Worm (Caenorhabditis elegans) whole organism, L3 larva: Measurements from ENCODE around the gene fbxb-26.

Source experiments
- ama-1 ChIP-seq: fragments of 150-350 bp; optimal IDR thresholded peaks from 2 replicates; lab custom pipeline; 2018
- elt-1 ChIP-seq: fragments of 150-350 bp; optimal IDR thresholded peaks from 2 replicates; lab custom pipeline; 2014; ENCODE audit warnings: missing biosample characterization, missing genetic modification characterization
- fkh-10 ChIP-seq: sonication (generic microtip); optimal IDR thresholded peaks from 2 replicates; lab custom pipeline; 2017; ENCODE audit warnings: missing biosample characterization, missing genetic modification reagents, missing genetic modification characterization
- fkh-2 ChIP-seq: fragments of 150-350 bp; optimal IDR thresholded peaks from 2 replicates; lab custom pipeline; 2014; ENCODE audit warnings: missing biosample characterization, missing genetic modification reagents, missing genetic modification characterization
- fos-1 ChIP-seq: fragments of 150-350 bp; optimal IDR thresholded peaks from 2 replicates; lab custom pipeline; 2014; ENCODE audit warnings: missing biosample characterization, missing genetic modification characterization
- lin-15B ChIP-seq: fragments of 150-350 bp; optimal IDR thresholded peaks from 2 replicates; lab custom pipeline; 2014; ENCODE audit warnings: missing biosample characterization, missing genetic modification characterization
- nhr-11 ChIP-seq: fragments of 150-350 bp; optimal IDR thresholded peaks from 2 replicates; lab custom pipeline; 2014; ENCODE audit warnings: missing biosample characterization, missing genetic modification characterization
- nhr-23 ChIP-seq: fragments of 150-350 bp; optimal IDR thresholded peaks from 2 replicates; lab custom pipeline; 2014; ENCODE audit warnings: missing biosample characterization, missing genetic modification reagents, missing genetic modification characterization
- nhr-28 ChIP-seq: fragments of 150-350 bp; optimal IDR thresholded peaks from 2 replicates; lab custom pipeline; 2014; ENCODE audit warnings: missing biosample characterization, missing genetic modification characterization
- pha-4 ChIP-seq: fragments of 150-350 bp; optimal IDR thresholded peaks from 2 replicates; lab custom pipeline; 2014; ENCODE audit warnings: missing biosample characterization, missing genetic modification reagents, missing genetic modification characterization
- skn-1 ChIP-seq: fragments of 150-350 bp; optimal IDR thresholded peaks from 2 replicates; lab custom pipeline; 2014; ENCODE audit warnings: missing biosample characterization, missing genetic modification characterization
- snpc-4 ChIP-seq: fragments of 150-350 bp; optimal IDR thresholded peaks from 2 replicates; lab custom pipeline; 2014; ENCODE audit warnings: missing biosample characterization, missing genetic modification characterization
- unc-62 ChIP-seq: fragments of 150-350 bp; sonication (generic microtip); optimal IDR thresholded peaks from 4 replicates; lab custom pipeline; 2014; ENCODE audit warnings: missing biosample characterization, missing genetic modification reagents, missing genetic modification characterization

DNA sequence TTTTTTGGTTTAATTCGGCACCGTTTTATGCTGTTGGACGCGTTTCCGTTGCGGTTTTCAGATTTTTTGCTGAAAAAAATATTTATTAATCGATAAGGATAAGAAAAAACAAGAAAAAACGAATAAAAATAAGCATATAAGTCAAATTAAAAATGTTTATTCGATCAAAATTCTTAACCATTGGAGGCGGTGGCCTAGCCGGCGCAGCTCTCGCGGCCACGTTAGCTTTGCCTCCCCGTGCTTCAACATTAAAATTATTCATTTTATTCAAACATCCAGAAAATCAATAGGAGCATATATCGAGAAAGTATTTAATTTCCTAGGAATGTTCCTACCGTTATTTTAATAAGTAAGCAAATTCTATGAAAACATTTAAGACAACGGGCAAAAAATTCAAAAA lies 19.4 kb upstream of the fbxb-26 start, which contains the start of gene ZC204.14:
- TF ChIP-seq fkh-2 (no peak), pha-4 (no peak), elt-1 (tag; lab: Kevin White, UChicago) (no peak), unc-62 (GFP tag; lab: Kevin White, UChicago) (no peak), lin-15B (tag; lab: Kevin White, UChicago) (no peak), ama-1 (lab: Kevin White, UChicago) (no peak), snpc-4 (tag; lab: Kevin White, UChicago) (no peak), nhr-11 (tag; lab: Kevin White, UChicago) (no peak), nhr-28 (tag; lab: Kevin White, UChicago) (no peak), skn-1 (tag; lab: Kevin White, UChicago) (no peak), fkh-10 (no peak), fos-1 (tag; lab: Kevin White, UChicago) (no peak), nhr-23 (tag; lab: Kevin White, UChicago) (no peak)
